Fruit fly (Drosophila melanogaster): Measurements from ENCODE around the gene CG7115.
A peak's percentile ranks its signal among the peaks of the same experiment; 100 is the strongest.

The CG7115 gene

DNA sequence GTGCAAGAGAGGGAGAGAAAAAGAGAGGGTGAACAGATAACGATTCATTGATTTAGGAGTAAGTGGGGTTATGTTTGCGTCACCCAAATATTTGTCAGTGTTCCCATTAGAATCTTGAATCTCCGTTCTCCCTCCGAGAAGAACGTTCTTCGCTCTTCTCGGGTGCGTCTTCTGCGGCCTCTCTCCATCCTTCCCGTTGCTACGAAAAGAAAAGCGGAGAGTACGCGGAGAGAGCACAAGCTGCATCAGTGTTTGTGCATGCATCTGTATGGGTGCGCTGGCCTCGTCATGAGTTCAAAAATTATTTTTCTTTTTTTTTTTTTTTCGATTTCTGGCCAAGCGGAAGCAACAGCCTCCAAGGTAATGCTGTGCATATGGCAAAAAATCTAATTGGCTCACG is 8.0 kb downstream of the CG7115 start (continued):
- TF ChIP-seq Bteb2 (GFP tag; optimal IDR thresholded peaks at IDR 0.05) (no peak), Camta (GFP tag; optimal IDR thresholded peaks at IDR 0.05) (no peak), Mes4 (GFP tag; optimal IDR thresholded peaks at IDR 0.05) (no peak), CG16815 (GFP tag; optimal IDR thresholded peaks at IDR 0.05) (no peak), CG7556 (GFP tag; optimal IDR thresholded peaks at IDR 0.05) (no peak), chif (GFP tag; optimal IDR thresholded peaks at IDR 0.05) (no peak), bigmax (GFP tag; optimal IDR thresholded peaks at IDR 0.05) (peak; percentile 96), CG7745 (tag; optimal IDR thresholded peaks at IDR 0.05) (no peak), ftz-f1 (GFP tag; optimal IDR thresholded peaks at IDR 0.05) (peak; percentile 70), ash1 (GFP tag; optimal IDR thresholded peaks at IDR 0.05) (no peak), D (optimal IDR thresholded peaks at IDR 0.05) (no peak), D (GFP tag; optimal IDR thresholded peaks at IDR 0.05) (no peak), CG1832 (GFP tag; optimal IDR thresholded peaks at IDR 0.05) (no peak), CG11723 (GFP tag; optimal IDR thresholded peaks at IDR 0.05) (no peak), Lim3 (GFP tag; IDR thresholded peaks at IDR 0.05) (no peak), Nf-YB (GFP tag; optimal IDR thresholded peaks at IDR 0.05) (no peak), CG10209 (GFP tag; optimal IDR thresholded peaks at IDR 0.05) (no peak), CG11398 (GFP tag; optimal IDR thresholded peaks at IDR 0.05) (peak; percentile 22), NK7.1 (GFP tag; optimal IDR thresholded peaks at IDR 0.05) (no peak), knrl (GFP tag; IDR thresholded peaks at IDR 0.05; ENCODE audit: partially characterized antibody) (no peak), disco-r (GFP tag; optimal IDR thresholded peaks at IDR 0.05) (no peak), inv (GFP tag; IDR thresholded peaks at IDR 0.05; ENCODE audit: partially characterized antibody) (no peak), CG15514 (GFP tag; optimal IDR thresholded peaks at IDR 0.05) (no peak), CG4854 (GFP tag; optimal IDR thresholded peaks at IDR 0.05) (no peak), Scr (GFP tag; IDR thresholded peaks at IDR 0.05; ENCODE audit: partially characterized antibody) (no peak), repo (GFP tag; optimal IDR thresholded peaks at IDR 0.05) (peak; percentile 29), wor (GFP tag; IDR thresholded peaks at IDR 0.05) (no peak), CG5245 (GFP tag; optimal IDR thresholded peaks at IDR 0.05) (no peak), nom (GFP tag; optimal IDR thresholded peaks at IDR 0.05) (peak; percentile 8), Ada2b (GFP tag; IDR thresholded peaks at IDR 0.05) (no peak), dmrt11E (tag; optimal IDR thresholded peaks at IDR 0.05) (no peak), gsb (GFP tag; IDR thresholded peaks at IDR 0.05) (no peak), exex (tag; optimal IDR thresholded peaks at IDR 0.05) (no peak), CG10366 (GFP tag; IDR thresholded peaks at IDR 0.05) (no peak), ham (GFP tag; IDR thresholded peaks at IDR 0.05) (no peak), Mad (GFP tag; optimal IDR thresholded peaks at IDR 0.05) (no peak), jumu (GFP tag; optimal IDR thresholded peaks at IDR 0.05) (no peak), Sry-β (GFP tag; optimal IDR thresholded peaks at IDR 0.05) (no peak), CG42726 (GFP tag; IDR thresholded peaks at IDR 0.05; ENCODE audit: partially characterized antibody) (no peak), fd64A (GFP tag; optimal IDR thresholded peaks at IDR 0.05) (peak; percentile 33), shn (GFP tag; optimal IDR thresholded peaks at IDR 0.05) (no peak), CG12942 (GFP tag; optimal IDR thresholded peaks at IDR 0.05) (no peak), unpg (GFP tag; optimal IDR thresholded peaks at IDR 0.05) (no peak), MESR4 (GFP tag; optimal IDR thresholded peaks at IDR 0.05) (no peak), btn (GFP tag; optimal IDR thresholded peaks at IDR 0.05) (no peak), CG33557 (GFP tag; optimal IDR thresholded peaks at IDR 0.05) (no peak), CG18599 (GFP tag; optimal IDR thresholded peaks at IDR 0.05) (peak; percentile 23), CG2202 (tag; optimal IDR thresholded peaks at IDR 0.05) (no peak), tin (GFP tag; optimal IDR thresholded peaks at IDR 0.05) (no peak), sr (GFP tag; IDR thresholded peaks at IDR 0.05) (no peak), NfI (GFP tag; optimal IDR thresholded peaks at IDR 0.05) (no peak), bab2 (GFP tag; optimal IDR thresholded peaks at IDR 0.05) (no peak)
